Fruit fly (Drosophila melanogaster): Measurements from ENCODE around the gene rtet.

rtet gene

DNA sequence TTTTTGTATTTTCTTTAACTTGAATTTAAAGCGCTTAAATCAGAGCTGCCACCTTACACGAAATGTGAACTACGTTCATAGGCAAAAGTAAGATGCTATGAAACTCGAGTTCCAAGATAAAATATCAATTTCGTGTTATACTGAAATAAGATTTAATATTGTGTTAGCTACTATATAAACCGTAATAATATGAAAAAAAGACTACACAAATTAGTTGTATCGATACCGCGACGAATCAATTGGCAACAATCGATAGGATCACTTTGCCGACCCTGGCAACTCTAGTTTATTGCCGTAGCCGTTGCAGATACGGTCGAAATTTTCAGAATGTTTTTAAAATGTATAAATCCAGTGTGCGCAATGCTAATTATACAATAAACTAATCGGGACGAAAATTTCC, 32.2 kb downstream of the rtet start, which contains the start of gene SNF4Agamma (continued):
- no peak for TF ChIP-seq gt (GFP tag; IDR thresholded peaks at IDR 0.05)
- no peak for TF ChIP-seq CG18599 (GFP tag; optimal IDR thresholded peaks at IDR 0.05)
- TF ChIP-seq HLH4C (GFP tag; IDR thresholded peaks at IDR 0.05; ENCODE audit: partially characterized antibody) = peak; percentile 53; the same call in 2 of the 3 replicates
- TF ChIP-seq tin (GFP tag; optimal IDR thresholded peaks at IDR 0.05) = no peak
- no peak for TF ChIP-seq ham (GFP tag; IDR thresholded peaks at IDR 0.05)
- TF ChIP-seq CG9876 (GFP tag; optimal IDR thresholded peaks at IDR 0.05) = no peak
- TF ChIP-seq Jarid2 (GFP tag; optimal IDR thresholded peaks at IDR 0.05) = no peak
- no peak for TF ChIP-seq cas (GFP tag; IDR thresholded peaks at IDR 0.05)
- TF ChIP-seq CG6254 (GFP tag; optimal IDR thresholded peaks at IDR 0.05) = no peak
- TF ChIP-seq phol (tag; optimal IDR thresholded peaks at IDR 0.05) = peak; percentile 46
- no peak for TF ChIP-seq CG7556 (GFP tag; optimal IDR thresholded peaks at IDR 0.05)
- TF ChIP-seq fd3F (GFP tag; optimal IDR thresholded peaks at IDR 0.05) = no peak
- peak; percentile 43; the same call in 1 of the 2 replicates for TF ChIP-seq slbo (GFP tag; IDR thresholded peaks at IDR 0.05)
- no peak for TF ChIP-seq CG12769 (tag; optimal IDR thresholded peaks at IDR 0.05)
- no peak for TF ChIP-seq CG3281 (GFP tag; optimal IDR thresholded peaks at IDR 0.05)
- peak; percentile 45; the same call in 1 of the 2 replicates for TF ChIP-seq CG10366 (GFP tag; IDR thresholded peaks at IDR 0.05)
- TF ChIP-seq lola (GFP tag; optimal IDR thresholded peaks at IDR 0.05) = no peak
- peak; percentile 19 for TF ChIP-seq CG18262 (tag; optimal IDR thresholded peaks at IDR 0.05)
- TF ChIP-seq CG17829 (tag; optimal IDR thresholded peaks at IDR 0.05) = peak; percentile 58
- TF ChIP-seq HmgD (GFP tag; optimal IDR thresholded peaks at IDR 0.05) = no peak
- TF ChIP-seq gcm (GFP tag; optimal IDR thresholded peaks at IDR 0.05) = no peak
- TF ChIP-seq D19A (tag; optimal IDR thresholded peaks at IDR 0.05) = no peak
- no peak for TF ChIP-seq dysf (GFP tag; IDR thresholded peaks at IDR 0.05)
- TF ChIP-seq Camta (GFP tag; optimal IDR thresholded peaks at IDR 0.05) = peak; percentile 7
- TF ChIP-seq zf30C (GFP tag; optimal IDR thresholded peaks at IDR 0.05) = no peak
- peak; percentile 19 for TF ChIP-seq CG7839 (tag; optimal IDR thresholded peaks at IDR 0.05)
- TF ChIP-seq Hmx (GFP tag; optimal IDR thresholded peaks at IDR 0.05) = no peak
- TF ChIP-seq gsb-n (tag; optimal IDR thresholded peaks at IDR 0.05) = peak; percentile 67
- no peak for TF ChIP-seq CG11723 (GFP tag; optimal IDR thresholded peaks at IDR 0.05)
- TF ChIP-seq CG12219 (GFP tag; optimal IDR thresholded peaks at IDR 0.05) = no peak
- no peak for TF ChIP-seq CG11456 (GFP tag; IDR thresholded peaks at IDR 0.05)
- TF ChIP-seq CG1233 (GFP tag; optimal IDR thresholded peaks at IDR 0.05) = no peak
- TF ChIP-seq Dbx (GFP tag; IDR thresholded peaks at IDR 0.05) = 0 out of 3 replicates have a peak, but pooled peaks have one; percentile 33
- no peak for TF ChIP-seq chn (GFP tag; optimal IDR thresholded peaks at IDR 0.05)
- no peak for TF ChIP-seq CG7987 (GFP tag; optimal IDR thresholded peaks at IDR 0.05)
- TF ChIP-seq ci (GFP tag; IDR thresholded peaks at IDR 0.05) = no peak
- TF ChIP-seq CG16863 (GFP tag; optimal IDR thresholded peaks at IDR 0.05) = no peak
- TF ChIP-seq Bteb2 (GFP tag; optimal IDR thresholded peaks at IDR 0.05) = no peak
- peak; percentile 70 for TF ChIP-seq Abd-B (GFP tag; optimal IDR thresholded peaks at IDR 0.05)
- no peak for TF ChIP-seq dmrt99B (tag; optimal IDR thresholded peaks at IDR 0.05)
- TF ChIP-seq HLH54F (GFP tag; optimal IDR thresholded peaks at IDR 0.05) = peak; percentile 11
- peak; percentile 79 for TF ChIP-seq BEAF-32 (GFP tag; optimal IDR thresholded peaks at IDR 0.05)
- TF ChIP-seq HLHmδ (GFP tag; optimal IDR thresholded peaks at IDR 0.05) = no peak
- TF ChIP-seq CG15601 (tag; optimal IDR thresholded peaks at IDR 0.05) = peak; percentile 39
- TF ChIP-seq NFAT (GFP tag; IDR thresholded peaks at IDR 0.05) = no peak
- no peak for TF ChIP-seq NC2α (GFP tag; optimal IDR thresholded peaks at IDR 0.05)
- no peak for TF ChIP-seq CG10543 (GFP tag; optimal IDR thresholded peaks at IDR 0.05)
- TF ChIP-seq CG32767 (GFP tag; IDR thresholded peaks at IDR 0.05) = no peak
- no peak for TF ChIP-seq Sox100B (GFP tag; optimal IDR thresholded peaks at IDR 0.05)
- TF ChIP-seq CG42726 (GFP tag; IDR thresholded peaks at IDR 0.05; ENCODE audit: partially characterized antibody) = no peak
- peak; percentile 53 for TF ChIP-seq CG12391 (tag; optimal IDR thresholded peaks at IDR 0.05)
